Fruit fly (Drosophila melanogaster) whole organism, embryonic: ENCODE measurements around the gene Pex16.

ENCODE experiments used
- Asciz ChIP-seq: fragments of 200-800 bp; sonication (Bioruptor generic); optimal IDR thresholded peaks from 2 replicates; lab custom pipeline; 2017; ENCODE audit warnings: missing biosample characterization, mild to moderate bottlenecking, missing genetic modification characterization, missing genetic modification reagents
- Blimp-1 ChIP-seq: fragments of 200-800 bp; sonication (Bioruptor generic); optimal IDR thresholded peaks from 3 replicates; lab custom pipeline; 2018; ENCODE audit warnings: missing biosample characterization, missing genetic modification characterization, mild to moderate bottlenecking, moderate library complexity, missing genetic modification reagents
- CG10209 ChIP-seq: fragments of 200-800 bp; sonication (Bioruptor generic); optimal IDR thresholded peaks from 3 replicates; lab custom pipeline; 2017; ENCODE audit warnings: missing biosample characterization, mild to moderate bottlenecking, missing genetic modification characterization, missing genetic modification reagents
- CG10979 ChIP-seq: fragments of 200-800 bp; sonication (Bioruptor generic); optimal IDR thresholded peaks from 2 replicates; lab custom pipeline; 2018; ENCODE audit warnings: missing biosample characterization, mild to moderate bottlenecking, missing genetic modification characterization, moderate library complexity
- CG11695 ChIP-seq: fragments of 200-800 bp; sonication (Bioruptor generic); IDR thresholded peaks from 3 replicates; pipeline ENCODE4 v1.3.6; 2022; ENCODE audit warnings: missing biosample characterization, missing genetic modification characterization
- CG12071 ChIP-seq: fragments of 200-800 bp; sonication (Bioruptor generic); optimal IDR thresholded peaks from 3 replicates; lab custom pipeline; 2018; ENCODE audit warnings: missing biosample characterization, mild to moderate bottlenecking, missing genetic modification characterization
- CG12299 ChIP-seq: fragments of 200-800 bp; sonication (Bioruptor generic); optimal IDR thresholded peaks from 2 replicates; lab custom pipeline; 2018; ENCODE audit warnings: missing biosample characterization, mild to moderate bottlenecking, missing genetic modification characterization
- CG1233 ChIP-seq: fragments of 200-800 bp; sonication (Bioruptor generic); optimal IDR thresholded peaks from 4 replicates; lab custom pipeline; 2018; ENCODE audit warnings: missing biosample characterization, mild to moderate bottlenecking, missing genetic modification characterization
- CG13123 ChIP-seq: fragments of 200-800 bp; sonication (Bioruptor generic); optimal IDR thresholded peaks from 2 replicates; lab custom pipeline; 2016; ENCODE audit warnings: missing biosample characterization, missing genetic modification characterization
- CG1529 ChIP-seq: fragments of 200-800 bp; sonication (Bioruptor generic); optimal IDR thresholded peaks from 3 replicates; lab custom pipeline; 2018; ENCODE audit warnings: missing biosample characterization, missing genetic modification characterization
- CG15601 ChIP-seq: fragments of 200-800 bp; sonication (Bioruptor generic); optimal IDR thresholded peaks from 3 replicates; lab custom pipeline; 2019; ENCODE audit warnings: missing biosample characterization, mild to moderate bottlenecking, missing genetic modification characterization, moderate library complexity
- CG17912 ChIP-seq: fragments of 200-800 bp; sonication (Bioruptor generic); optimal IDR thresholded peaks from 2 replicates; lab custom pipeline; 2018; ENCODE audit warnings: missing biosample characterization, mild to moderate bottlenecking, missing genetic modification characterization
- CG2129 ChIP-seq: fragments of 200-800 bp; sonication (Bioruptor generic); IDR thresholded peaks from 2 replicates; pipeline ENCODE4 v1.3.6; 2022; ENCODE audit warnings: missing biosample characterization, missing genetic modification characterization; ENCODE audit not compliant: partially characterized antibody
- CG2712 ChIP-seq: fragments of 200-800 bp; optimal IDR thresholded peaks from 3 replicates; lab custom pipeline; 2019; ENCODE audit warnings: missing biosample characterization, mild to moderate bottlenecking, missing genetic modification characterization, moderate library complexity
- CG31388 ChIP-seq: fragments of 200-800 bp; sonication (Bioruptor generic); optimal IDR thresholded peaks from 2 replicates; lab custom pipeline; 2016; ENCODE audit warnings: missing biosample characterization, missing genetic modification characterization
- CG32532 ChIP-seq: fragments of 200-800 bp; sonication (Bioruptor generic); IDR thresholded peaks from 2 replicates; pipeline ENCODE4 v1.3.6; 2022; ENCODE audit warnings: missing biosample characterization, missing genetic modification characterization
- CG4707 ChIP-seq: fragments of 200-800 bp; sonication (Bioruptor generic); optimal IDR thresholded peaks from 2 replicates; lab custom pipeline; 2018; ENCODE audit warnings: missing biosample characterization, mild to moderate bottlenecking, missing genetic modification characterization, moderate library complexity
- CG6689 ChIP-seq: fragments of 200-800 bp; sonication (Bioruptor generic); IDR thresholded peaks from 2 replicates; pipeline ENCODE4 v1.3.6; 2022; ENCODE audit warnings: missing biosample characterization, missing genetic modification characterization
- CG7987 ChIP-seq: fragments of 200-800 bp; sonication (Bioruptor generic); optimal IDR thresholded peaks from 2 replicates; lab custom pipeline; 2018; ENCODE audit warnings: missing biosample characterization, mild to moderate bottlenecking, missing genetic modification characterization, moderate library complexity
- CoRest ChIP-seq: fragments of 200-800 bp; sonication (Bioruptor generic); optimal IDR thresholded peaks from 3 replicates; lab custom pipeline; 2018; ENCODE audit warnings: missing biosample characterization, mild to moderate bottlenecking, missing genetic modification characterization, moderate library complexity
- Dek ChIP-seq: fragments of 200-800 bp; sonication (Bioruptor generic); optimal IDR thresholded peaks from 3 replicates; lab custom pipeline; 2019; ENCODE audit warnings: missing biosample characterization, mild to moderate bottlenecking, missing genetic modification characterization, moderate library complexity
- Dfd ChIP-seq, 2 experiments: fragments of >200 bp; optimal IDR thresholded peaks; 2 replicates each; lab custom pipeline; 2017; ENCODE audit warnings: missing biosample characterization in 2 of 2, missing genetic modification characterization in 2 of 2
- Doc2 ChIP-seq: fragments of 200-800 bp; sonication (Bioruptor generic); IDR thresholded peaks from 2 replicates; pipeline ENCODE4 v1.3.6; 2022; ENCODE audit warnings: missing biosample characterization, missing genetic modification characterization
- E2f2 ChIP-seq: fragments of 200-800 bp; sonication (Bioruptor generic); IDR thresholded peaks from 2 replicates; pipeline ENCODE4 v1.3.6; 2022; ENCODE audit warnings: missing biosample characterization, missing genetic modification characterization
- Ets65A ChIP-seq: fragments of 200-800 bp; sonication (Bioruptor generic); peaks from one replicate; lab custom pipeline; 2016; ENCODE audit warnings: missing biosample characterization, missing genetic modification characterization
- Fer1 ChIP-seq: fragments of 200-800 bp; sonication (Bioruptor generic); optimal IDR thresholded peaks from 2 replicates; lab custom pipeline; 2017; ENCODE audit warnings: missing biosample characterization, mild to moderate bottlenecking, missing genetic modification characterization
- Fer3 ChIP-seq: fragments of 200-800 bp; sonication (Bioruptor generic); optimal IDR thresholded peaks from 2 replicates; lab custom pipeline; 2018; ENCODE audit warnings: missing biosample characterization, mild to moderate bottlenecking, missing genetic modification characterization, moderate library complexity
- Gug ChIP-seq: fragments of 200-800 bp; sonication (Bioruptor generic); IDR thresholded peaks from 4 replicates; pipeline ENCODE4 v1.3.6; 2022; ENCODE audit warnings: missing biosample characterization, missing genetic modification characterization
- H2.0 ChIP-seq: fragments of 200-800 bp; sonication (Bioruptor generic); IDR thresholded peaks from 2 replicates; pipeline ENCODE4 v1.3.6; 2022; ENCODE audit warnings: missing biosample characterization, missing genetic modification characterization
- Lpt ChIP-seq: fragments of >200 bp; optimal IDR thresholded peaks from 2 replicates; lab custom pipeline; 2018; ENCODE audit warnings: missing biosample characterization, missing genetic modification characterization
- Max ChIP-seq: fragments of 200-800 bp; sonication (Bioruptor generic); optimal IDR thresholded peaks from 2 replicates; lab custom pipeline; 2016; ENCODE audit warnings: missing biosample characterization, mild to moderate bottlenecking, missing genetic modification characterization
- Myb ChIP-seq: fragments of 200-800 bp; sonication (Bioruptor generic); optimal IDR thresholded peaks from 2 replicates; lab custom pipeline; 2016; ENCODE audit warnings: missing biosample characterization, missing genetic modification characterization
- Taf1 ChIP-seq: fragments of 200-800 bp; sonication (Bioruptor generic); IDR thresholded peaks from 2 replicates; pipeline ENCODE4 v1.3.6; 2022; ENCODE audit warnings: missing biosample characterization, missing genetic modification characterization
- ap ChIP-seq: fragments of 200-800 bp; sonication (Bioruptor generic); IDR thresholded peaks from 2 replicates; pipeline ENCODE4 v1.3.6; 2022; ENCODE audit warnings: missing biosample characterization, missing genetic modification characterization
- br ChIP-seq: fragments of >200 bp; optimal IDR thresholded peaks from 2 replicates; lab custom pipeline; 2017
- croc ChIP-seq: fragments of 200-800 bp; sonication (Bioruptor generic); conservative IDR thresholded peaks from 3 replicates; pipeline ENCODE4 v1.3.6; 2022; ENCODE audit warnings: missing biosample characterization, missing genetic modification characterization
- emc ChIP-seq: fragments of 200-800 bp; sonication (Bioruptor generic); optimal IDR thresholded peaks from 2 replicates; lab custom pipeline; 2016; ENCODE audit warnings: missing biosample characterization, missing genetic modification characterization
- fd96Cb ChIP-seq: fragments of 200-800 bp; sonication (Bioruptor generic); optimal IDR thresholded peaks from 2 replicates; lab custom pipeline; 2018; ENCODE audit warnings: missing biosample characterization, mild to moderate bottlenecking, missing genetic modification characterization, moderate library complexity
- grau ChIP-seq: fragments of 200-800 bp; optimal IDR thresholded peaks from 3 replicates; lab custom pipeline; 2019; ENCODE audit warnings: missing biosample characterization, mild to moderate bottlenecking, missing genetic modification characterization, moderate library complexity
- hth ChIP-seq: fragments of >200 bp; optimal IDR thresholded peaks from 2 replicates; lab custom pipeline; 2017; ENCODE audit warnings: inconsistent platforms
- nau ChIP-seq: fragments of 200-800 bp; sonication (Bioruptor generic); optimal IDR thresholded peaks from 3 replicates; lab custom pipeline; 2017; ENCODE audit warnings: missing biosample characterization, mild to moderate bottlenecking, missing genetic modification characterization, missing genetic modification reagents
- nom ChIP-seq: fragments of 200-800 bp; sonication (Bioruptor generic); optimal IDR thresholded peaks from 2 replicates; lab custom pipeline; 2017; ENCODE audit warnings: missing biosample characterization, missing genetic modification characterization, mild to moderate bottlenecking, moderate library complexity, missing genetic modification reagents
- p53 ChIP-seq: fragments of 200-800 bp; sonication (Bioruptor generic); optimal IDR thresholded peaks from 2 replicates; lab custom pipeline; 2016; ENCODE audit warnings: missing biosample characterization, missing genetic modification characterization
- pita ChIP-seq: fragments of 200-800 bp; sonication (Bioruptor generic); optimal IDR thresholded peaks from 2 replicates; lab custom pipeline; 2017; ENCODE audit warnings: missing biosample characterization, mild to moderate bottlenecking, missing genetic modification characterization
- pum ChIP-seq: fragments of 200-800 bp; sonication (Bioruptor generic); optimal IDR thresholded peaks from 2 replicates; lab custom pipeline; 2016; ENCODE audit warnings: missing biosample characterization, missing genetic modification characterization
- ranshi ChIP-seq: fragments of 200-800 bp; sonication (Bioruptor generic); IDR thresholded peaks from 2 replicates; pipeline ENCODE4 v1.3.6; 2022; ENCODE audit warnings: missing biosample characterization, missing genetic modification characterization
- slou ChIP-seq: fragments of 200-800 bp; sonication (Bioruptor generic); optimal IDR thresholded peaks from 3 replicates; lab custom pipeline; 2016; ENCODE audit warnings: missing biosample characterization, missing genetic modification characterization
- sna ChIP-seq: fragments of 200-800 bp; sonication (Bioruptor generic); IDR thresholded peaks from 2 replicates; pipeline ENCODE4 v1.3.6; 2022; ENCODE audit warnings: missing biosample characterization, missing genetic modification characterization; ENCODE audit not compliant: partially characterized antibody
- twi ChIP-seq: fragments of 200-800 bp; optimal IDR thresholded peaks from 2 replicates; lab custom pipeline; 2019; ENCODE audit warnings: missing biosample characterization, mild to moderate bottlenecking, missing genetic modification characterization, moderate library complexity
- wdn ChIP-seq: fragments of 200-800 bp; sonication (Bioruptor generic); IDR thresholded peaks from 2 replicates; pipeline ENCODE4 v1.3.6; 2022; ENCODE audit warnings: missing biosample characterization, missing genetic modification characterization
- zfh1 ChIP-seq: fragments of 200-800 bp; sonication (Bioruptor generic); IDR thresholded peaks from 3 replicates; pipeline ENCODE4 v1.3.6; 2022; ENCODE audit warnings: missing biosample characterization, missing genetic modification characterization

The Pex16 gene

DNA sequence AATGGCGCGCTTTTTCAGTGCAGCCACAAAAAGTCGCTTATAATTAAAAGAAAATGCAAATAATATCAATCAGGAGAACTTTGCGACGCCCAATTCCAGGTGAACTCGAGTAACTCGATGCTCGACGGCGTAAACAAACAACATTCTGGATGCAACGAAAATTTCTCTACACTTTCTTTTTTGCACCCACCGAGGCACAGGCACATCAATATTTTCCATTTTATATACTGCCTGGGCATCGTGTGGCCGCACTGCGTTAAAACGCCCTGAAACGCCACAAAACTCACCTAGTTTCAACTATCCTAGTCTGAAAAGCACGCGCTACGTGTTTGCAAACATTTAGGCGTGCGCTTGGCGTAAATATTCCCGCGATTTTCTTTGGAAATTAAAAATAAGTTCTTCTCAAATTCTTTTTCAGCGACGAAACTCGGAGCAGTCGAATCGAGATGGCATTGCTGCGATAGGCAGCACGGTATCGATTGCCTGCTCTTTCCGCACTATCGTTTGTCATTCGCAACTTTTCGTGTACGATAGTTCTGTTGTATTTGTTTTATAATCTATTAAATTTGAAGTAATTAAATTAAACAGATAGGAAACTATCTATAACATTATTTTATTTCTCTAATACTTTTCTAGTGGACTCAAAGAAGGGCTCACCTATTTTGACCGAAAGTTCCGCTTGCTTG, 7.8 kb upstream of the Pex16 start, which contains the start of gene Pcif1 (continued):
- TF ChIP-seq CG2129: peak; percentile 98
- peak; percentile 4 for TF ChIP-seq CG12299 (tag; lab: Kevin White, UChicago)
- no peak for TF ChIP-seq Asciz (GFP tag; lab: Kevin White, UChicago)
- TF ChIP-seq ap (GFP tag; lab: Robert Waterston, UW): no peak
- TF ChIP-seq zfh1 (GFP tag; lab: Robert Waterston, UW): peak; percentile 53; the same call in 2 of the 3 replicates
- TF ChIP-seq CG10209 (GFP tag; lab: Kevin White, UChicago): no peak
- no peak for TF ChIP-seq fd96Cb (tag; lab: Kevin White, UChicago)
- TF ChIP-seq CG31388 (GFP tag; lab: Kevin White, UChicago): no peak
- TF ChIP-seq wdn (GFP tag; lab: Robert Waterston, UW): no peak
- no peak for TF ChIP-seq emc (GFP tag; lab: Kevin White, UChicago)
- no peak for TF ChIP-seq Fer3 (tag; lab: Kevin White, UChicago)
- TF ChIP-seq Dek (tag; lab: Kevin White, UChicago): no peak
- peak; percentile 97 for TF ChIP-seq sna (GFP tag; lab: Robert Waterston, UW)
- no peak for TF ChIP-seq H2.0 (GFP tag; lab: Robert Waterston, UW)
- no peak for TF ChIP-seq Myb (GFP tag; lab: Kevin White, UChicago)
- no peak for TF ChIP-seq p53
- TF ChIP-seq grau: peak; percentile 26
- TF ChIP-seq Lpt (GFP tag; lab: Kevin White, UChicago): no peak
- no peak for TF ChIP-seq CG12071 (GFP tag; lab: Kevin White, UChicago)
- no peak for TF ChIP-seq CG1529 (GFP tag; lab: Kevin White, UChicago)
- no peak for TF ChIP-seq CG11695 (GFP tag; lab: Robert Waterston, UW)
- no peak for TF ChIP-seq Doc2 (GFP tag; lab: Robert Waterston, UW)
- TF ChIP-seq twi: no peak
- TF ChIP-seq pita (GFP tag; lab: Kevin White, UChicago): no peak
- TF ChIP-seq CG15601 (tag; lab: Kevin White, UChicago): peak; percentile 51
- peak; percentile 18 for TF ChIP-seq CoRest (tag; lab: Kevin White, UChicago)
- peak; percentile 30 for TF ChIP-seq CG7987
- TF ChIP-seq slou (GFP tag; lab: Kevin White, UChicago): no peak
- peak; percentile 39 for TF ChIP-seq nom
- TF ChIP-seq croc (GFP tag; lab: Robert Waterston, UW): no peak
- TF ChIP-seq Ets65A (GFP tag; lab: Kevin White, UChicago): no peak
- no peak for TF ChIP-seq ranshi
- no peak for TF ChIP-seq Taf1 (GFP tag; lab: Robert Waterston, UW)
- TF ChIP-seq CG17912 (GFP tag; lab: Kevin White, UChicago): no peak
- TF ChIP-seq Gug (GFP tag; lab: Robert Waterston, UW): peak; percentile 63; the same call in 2 of the 4 replicates
- TF ChIP-seq nau (GFP tag; lab: Kevin White, UChicago): no peak
- TF ChIP-seq pum (GFP tag; lab: Kevin White, UChicago): no peak
- no peak for TF ChIP-seq CG4707
- no peak for TF ChIP-seq CG1233 (GFP tag; lab: Kevin White, UChicago)
- no peak for TF ChIP-seq Fer1
- TF ChIP-seq hth: no peak
- no peak for TF ChIP-seq CG13123 (GFP tag; lab: Kevin White, UChicago)
- no peak for TF ChIP-seq Dfd (GFP tag; optimal IDR thresholded peaks at IDR 0.05; lab: Kevin White, UChicago)
- no peak for TF ChIP-seq CG6689 (GFP tag; lab: Robert Waterston, UW)
- peak; percentile 16; the same call in 1 of the 2 replicates for TF ChIP-seq CG32532 (GFP tag; lab: Robert Waterston, UW)
- TF ChIP-seq Blimp-1 (GFP tag; lab: Kevin White, UChicago): no peak
- peak; percentile 39 for TF ChIP-seq CG2712 (tag; lab: Kevin White, UChicago)
- no peak for TF ChIP-seq Max (GFP tag; lab: Kevin White, UChicago)
- peak; percentile 6 for TF ChIP-seq CG10979 (tag; lab: Kevin White, UChicago)
- peak; percentile 69 for TF ChIP-seq E2f2 (GFP tag; lab: Robert Waterston, UW)
- TF ChIP-seq br (lab: Kevin White, UChicago): no peak
